Worm (Caenorhabditis elegans) whole organism, young adult: ENCODE data around the gene arrd-11.
A peak's percentile ranks its signal among the peaks of the same experiment; 100 is the strongest.

Experiments used
- B0336.3 ChIP-seq: fragments of 200-800 bp; sonication (Bioruptor generic); IDR thresholded peaks from 2 replicates; pipeline ENCODE4 v1.3.6; 2022; ENCODE audit warnings: missing genetic modification characterization, missing compliant biosample characterization
- C17E4.6 ChIP-seq: fragments of 200-800 bp; sonication (Bioruptor generic); IDR thresholded peaks from 2 replicates; pipeline ENCODE4 v1.3.6; 2022; ENCODE audit warnings: missing genetic modification reagents, missing genetic modification characterization, missing compliant biosample characterization
- D2030.7 ChIP-seq: fragments of 200-800 bp; sonication (Bioruptor generic); IDR thresholded peaks from 2 replicates; pipeline ENCODE4 v1.3.6; 2022; ENCODE audit warnings: missing genetic modification reagents, missing genetic modification characterization, missing compliant biosample characterization
- F10E7.11 ChIP-seq: sonication (generic microtip); optimal IDR thresholded peaks from 2 replicates; lab custom pipeline; 2017; ENCODE audit warnings: mild to moderate bottlenecking, missing genetic modification characterization, moderate library complexity, missing compliant biosample characterization
- F23B12.7 ChIP-seq: sonication (generic microtip); optimal IDR thresholded peaks from 2 replicates; lab custom pipeline; 2017; ENCODE audit warnings: missing genetic modification characterization, mild to moderate bottlenecking, missing compliant biosample characterization, antibody characterized with exemption, moderate library complexity; ENCODE audit not compliant: insufficient read depth
- F33H1.4 ChIP-seq: fragments of 200-800 bp; sonication (Bioruptor generic); IDR thresholded peaks from 2 replicates; pipeline ENCODE4 v1.3.6; 2022; ENCODE audit warnings: missing genetic modification reagents, missing genetic modification characterization, missing compliant biosample characterization
- F55B11.4 ChIP-seq: sonication (generic microtip); optimal IDR thresholded peaks from 2 replicates; lab custom pipeline; 2016; ENCODE audit warnings: missing compliant biosample characterization, missing genetic modification characterization, borderline replicate concordance; ENCODE audit not compliant: insufficient read depth
- F57C9.4 ChIP-seq: sonication (generic microtip); optimal IDR thresholded peaks from 2 replicates; lab custom pipeline; 2017; ENCODE audit warnings: mild to moderate bottlenecking, missing genetic modification characterization, missing compliant biosample characterization
- Y53F4B.3 ChIP-seq: fragments of 200-800 bp; sonication (Bioruptor generic); IDR thresholded peaks from 2 replicates; pipeline ENCODE4 v1.3.6; 2022; ENCODE audit warnings: missing genetic modification reagents, missing genetic modification characterization, missing compliant biosample characterization
- Y56A3A.18 ChIP-seq: fragments of 200-800 bp; sonication (Bioruptor generic); IDR thresholded peaks from 2 replicates; pipeline ENCODE4 v1.3.6; 2022; ENCODE audit warnings: missing genetic modification reagents, missing genetic modification characterization, missing compliant biosample characterization
- Y79H2A.3 ChIP-seq: fragments of 200-800 bp; sonication (Bioruptor generic); conservative IDR thresholded peaks from 2 replicates; pipeline ENCODE4 v1.3.6; 2022; ENCODE audit warnings: missing genetic modification reagents, missing genetic modification characterization, missing compliant biosample characterization
- aptf-2 ChIP-seq: fragments of 200-800 bp; sonication (Bioruptor generic); conservative IDR thresholded peaks from 2 replicates; pipeline ENCODE4 v1.3.6; 2022; ENCODE audit warnings: missing genetic modification reagents, missing genetic modification characterization, missing compliant biosample characterization
- aptf-3 ChIP-seq: fragments of 200-800 bp; sonication (Bioruptor generic); IDR thresholded peaks from 2 replicates; pipeline ENCODE4 v1.3.6; 2022; ENCODE audit warnings: missing genetic modification characterization, missing compliant biosample characterization
- athp-1 ChIP-seq: sonication (generic microtip); optimal IDR thresholded peaks from 2 replicates; lab custom pipeline; 2017; ENCODE audit warnings: mild to moderate bottlenecking, missing genetic modification characterization, missing compliant biosample characterization
- attf-6 ChIP-seq: fragments of 200-800 bp; sonication (Bioruptor generic); IDR thresholded peaks from 2 replicates; pipeline ENCODE4 v1.3.6; 2022; ENCODE audit warnings: missing genetic modification reagents, missing genetic modification characterization, missing compliant biosample characterization
- bed-2 ChIP-seq: fragments of 200-800 bp; sonication (Bioruptor generic); IDR thresholded peaks from 2 replicates; pipeline ENCODE4 v1.3.6; 2022; ENCODE audit warnings: missing genetic modification reagents, missing genetic modification characterization, missing compliant biosample characterization
- ccch-3 ChIP-seq: fragments of 200-800 bp; sonication (Bioruptor generic); optimal IDR thresholded peaks from 2 replicates; lab custom pipeline; 2018; ENCODE audit warnings: mild to moderate bottlenecking, missing genetic modification characterization, missing compliant biosample characterization
- cebp-1 ChIP-seq, 2 experiments: fragments of 200-800 bp in 1 of 2; sonication (Bioruptor generic) in 1 of 2; sonication (generic microtip) in 1 of 2; IDR thresholded peaks in 1 of 2; optimal IDR thresholded peaks in 1 of 2; 2 replicates each; pipeline versions ENCODE4 v1.3.6 to Lab custom; 2017 to 2022; ENCODE audit warnings: missing compliant biosample characterization in 2 of 2, missing genetic modification characterization in 2 of 2, mild to moderate bottlenecking in 1 of 2, missing genetic modification reagents in 1 of 2, moderate library complexity in 1 of 2
- ceh-27 ChIP-seq: fragments of 200-800 bp; sonication (Bioruptor generic); optimal IDR thresholded peaks from 2 replicates; lab custom pipeline; 2018; ENCODE audit warnings: mild to moderate bottlenecking, missing genetic modification characterization, moderate library complexity, missing compliant biosample characterization
- ceh-58 ChIP-seq: fragments of 200-800 bp; sonication (Bioruptor generic); IDR thresholded peaks from 2 replicates; pipeline ENCODE4 v1.3.6; 2022; ENCODE audit warnings: missing genetic modification characterization, missing compliant biosample characterization
- dox-1 ChIP-seq: fragments of 200-800 bp; sonication (Bioruptor generic); IDR thresholded peaks from 2 replicates; pipeline ENCODE4 v1.3.6; 2022; ENCODE audit warnings: missing genetic modification reagents, missing genetic modification characterization, missing compliant biosample characterization
- dpff-1 ChIP-seq: sonication (generic microtip); optimal IDR thresholded peaks from 2 replicates; lab custom pipeline; 2017; ENCODE audit warnings: mild to moderate bottlenecking, missing genetic modification characterization, missing compliant biosample characterization
- efl-1 ChIP-seq: fragments of 150-350 bp; optimal IDR thresholded peaks from 2 replicates; lab custom pipeline; 2014; ENCODE audit warnings: missing biosample characterization, missing genetic modification reagents, missing genetic modification characterization
- egl-44 ChIP-seq: fragments of 200-800 bp; sonication (Bioruptor generic); IDR thresholded peaks from 2 replicates; pipeline ENCODE4 v1.3.6; 2022; ENCODE audit warnings: missing genetic modification reagents, missing genetic modification characterization, missing compliant biosample characterization
- fkh-3 ChIP-seq: sonication (generic microtip); optimal IDR thresholded peaks from 2 replicates; lab custom pipeline; 2016; ENCODE audit warnings: mild to moderate bottlenecking, missing genetic modification characterization, missing compliant biosample characterization
- gei-17 ChIP-seq: fragments of 200-800 bp; sonication (Bioruptor generic); optimal IDR thresholded peaks from 2 replicates; lab custom pipeline; 2018; ENCODE audit warnings: mild to moderate bottlenecking, missing genetic modification characterization, missing compliant biosample characterization
- hmg-1.2 ChIP-seq: fragments of 200-800 bp; sonication (Bioruptor generic); IDR thresholded peaks from 2 replicates; pipeline ENCODE4 v1.3.6; 2022; ENCODE audit warnings: missing genetic modification reagents, missing genetic modification characterization, missing compliant biosample characterization
- hsf-1 ChIP-seq: fragments of 200-800 bp; sonication (Bioruptor generic); IDR thresholded peaks from 2 replicates; pipeline ENCODE4 v1.3.6; 2022; ENCODE audit warnings: missing genetic modification reagents, missing genetic modification characterization, missing compliant biosample characterization
- lag-1 ChIP-seq: fragments of 200-800 bp; sonication (Bioruptor generic); IDR thresholded peaks from 2 replicates; pipeline ENCODE4 v1.3.6; 2022; ENCODE audit warnings: missing genetic modification reagents, missing genetic modification characterization, missing compliant biosample characterization
- let-526 ChIP-seq: fragments of 200-800 bp; sonication (Bioruptor generic); IDR thresholded peaks from 2 replicates; pipeline ENCODE4 v1.3.6; 2022; ENCODE audit warnings: missing genetic modification reagents, missing genetic modification characterization, missing compliant biosample characterization
- lin-54 ChIP-seq: fragments of 200-800 bp; sonication (Bioruptor generic); optimal IDR thresholded peaks from 2 replicates; lab custom pipeline; 2018; ENCODE audit warnings: mild to moderate bottlenecking, missing genetic modification characterization, missing compliant biosample characterization
- lsl-1 ChIP-seq: fragments of 200-800 bp; sonication (Bioruptor generic); optimal IDR thresholded peaks from 2 replicates; lab custom pipeline; 2018; ENCODE audit warnings: mild to moderate bottlenecking, missing genetic modification characterization, moderate library complexity, missing compliant biosample characterization
- madf-6 ChIP-seq: fragments of 200-800 bp; sonication (Bioruptor generic); IDR thresholded peaks from 2 replicates; pipeline ENCODE4 v1.3.6; 2022; ENCODE audit warnings: missing genetic modification reagents, missing genetic modification characterization, missing compliant biosample characterization
- mcd-1 ChIP-seq: fragments of 200-800 bp; sonication (Bioruptor generic); IDR thresholded peaks from 2 replicates; pipeline ENCODE4 v1.3.6; 2022; ENCODE audit warnings: missing genetic modification reagents, missing genetic modification characterization, missing compliant biosample characterization
- mxl-1 ChIP-seq: sonication (generic microtip); optimal IDR thresholded peaks from 2 replicates; lab custom pipeline; 2016; ENCODE audit warnings: missing genetic modification characterization, missing compliant biosample characterization
- nhr-90 ChIP-seq: sonication (generic microtip); optimal IDR thresholded peaks from 2 replicates; lab custom pipeline; 2016; ENCODE audit warnings: missing genotype, mild to moderate bottlenecking, missing genetic modification characterization, missing compliant biosample characterization
- pha-4 ChIP-seq: fragments of 150-350 bp; sonication (generic microtip); optimal IDR thresholded peaks from 2 replicates; lab custom pipeline; 2014; ENCODE audit warnings: missing biosample characterization, missing genetic modification reagents, missing genetic modification characterization
- rcor-1 ChIP-seq: fragments of 200-800 bp; sonication (Bioruptor generic); IDR thresholded peaks from 2 replicates; pipeline ENCODE4 v1.3.6; 2022; ENCODE audit warnings: missing genetic modification reagents, missing genetic modification characterization, missing compliant biosample characterization
- sdz-38 ChIP-seq: sonication (generic microtip); optimal IDR thresholded peaks from 2 replicates; lab custom pipeline; 2016; ENCODE audit warnings: missing genotype, missing genetic modification characterization, missing compliant biosample characterization
- snpc-3.4 ChIP-seq: sonication (generic microtip); optimal IDR thresholded peaks from 2 replicates; lab custom pipeline; 2017; ENCODE audit warnings: missing genetic modification characterization, mild to moderate bottlenecking, missing compliant biosample characterization, antibody characterized with exemption, moderate library complexity, missing genotype, missing genetic modification reagents
- sptf-2 ChIP-seq: fragments of 200-800 bp; sonication (Bioruptor generic); optimal IDR thresholded peaks from 2 replicates; lab custom pipeline; 2018; ENCODE audit warnings: mild to moderate bottlenecking, missing genetic modification characterization, missing compliant biosample characterization
- tbx-9 ChIP-seq: sonication (generic microtip); optimal IDR thresholded peaks from 2 replicates; lab custom pipeline; 2016; ENCODE audit warnings: borderline replicate concordance, missing genetic modification characterization, inconsistent platforms, missing compliant biosample characterization
- ztf-18 ChIP-seq: sonication (generic microtip); optimal IDR thresholded peaks from 2 replicates; lab custom pipeline; 2016; ENCODE audit warnings: missing genotype, mild to moderate bottlenecking, missing genetic modification characterization, missing compliant biosample characterization
- ztf-25 ChIP-seq: fragments of 200-800 bp; sonication (Bioruptor generic); IDR thresholded peaks from 2 replicates; pipeline ENCODE4 v1.3.6; 2022; ENCODE audit warnings: missing genetic modification reagents, missing genetic modification characterization, missing compliant biosample characterization
- ztf-26 ChIP-seq: sonication (generic microtip); optimal IDR thresholded peaks from 2 replicates; lab custom pipeline; 2017; ENCODE audit warnings: missing genetic modification characterization, missing compliant biosample characterization
- ztf-28 ChIP-seq: fragments of 200-800 bp; sonication (Bioruptor generic); IDR thresholded peaks from 2 replicates; pipeline ENCODE4 v1.3.6; 2022; ENCODE audit warnings: missing genetic modification reagents, missing genetic modification characterization, missing compliant biosample characterization
- ztf-6 ChIP-seq: fragments of 200-800 bp; sonication (Bioruptor generic); IDR thresholded peaks from 2 replicates; pipeline ENCODE4 v1.3.6; 2022; ENCODE audit warnings: missing genetic modification reagents, missing genetic modification characterization, missing compliant biosample characterization

Gene arrd-11

DNA sequence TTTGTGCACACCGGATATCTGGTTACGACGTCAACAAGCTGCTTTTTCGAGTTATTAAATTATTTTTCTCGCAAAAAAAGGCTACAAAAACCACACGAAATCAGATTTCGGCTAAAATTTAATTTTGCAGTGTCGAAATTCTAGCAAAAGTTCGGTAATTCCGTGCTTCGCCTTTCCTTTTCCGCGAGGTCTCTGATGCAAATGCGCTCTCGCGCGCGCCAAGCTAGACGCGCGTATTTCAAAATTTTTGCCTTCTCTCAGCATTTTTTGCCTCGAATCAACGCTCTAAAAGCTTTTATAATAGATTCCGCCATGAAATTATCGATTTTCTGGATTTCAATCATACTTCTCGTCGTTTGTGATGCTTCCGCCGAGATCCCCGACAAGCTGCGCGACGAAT, 40.5 kb upstream of the arrd-11 start, which contains the start of gene Y54G9A.5 (continued):
- no peak for TF ChIP-seq F57C9.4
- TF ChIP-seq dpff-1 (tag; lab: Kevin White, UChicago), result no peak
- no peak for TF ChIP-seq gei-17 (GFP tag; lab: Kevin White, UChicago)
- no peak for TF ChIP-seq egl-44
- no peak for TF ChIP-seq ztf-6 (GFP tag; lab: Robert Waterston, UW)
- peak; percentile 43; the same call in 1 of the 2 replicates for TF ChIP-seq ztf-28 (GFP tag; lab: Robert Waterston, UW)
- TF ChIP-seq lag-1 (GFP tag; lab: Robert Waterston, UW), result no peak
- TF ChIP-seq lin-54 (GFP tag; lab: Kevin White, UChicago), result peak; percentile 77
- TF ChIP-seq ztf-25 (GFP tag; lab: Robert Waterston, UW), result 0 out of 2 replicates have a peak, but pooled peaks have one; percentile 46
- TF ChIP-seq sptf-2 (GFP tag; lab: Kevin White, UChicago), result no peak
- no peak for TF ChIP-seq fkh-3
- no peak for TF ChIP-seq ztf-18
- no peak for TF ChIP-seq sdz-38 (tag; lab: Kevin White, UChicago)
- TF ChIP-seq tbx-9, result no peak
- no peak for TF ChIP-seq ceh-58
- TF ChIP-seq F23B12.7, result peak; percentile 43
- no peak for TF ChIP-seq ztf-26 (tag; lab: Kevin White, UChicago)
- TF ChIP-seq bed-2 (GFP tag; lab: Robert Waterston, UW), result peak; percentile 34; the same call in 1 of the 2 replicates
- TF ChIP-seq pha-4 (tag; lab: Kevin White, UChicago), result no peak
- TF ChIP-seq nhr-90 (tag; lab: Kevin White, UChicago), result no peak
- no peak for TF ChIP-seq Y53F4B.3 (GFP tag; lab: Robert Waterston, UW)
- no peak for TF ChIP-seq snpc-3.4 (tag; lab: Kevin White, UChicago)
- TF ChIP-seq mcd-1 (GFP tag; lab: Robert Waterston, UW), result peak; percentile 76
- TF ChIP-seq Y56A3A.18 (GFP tag; lab: Robert Waterston, UW), result no peak
- TF ChIP-seq aptf-2 (GFP tag; lab: Robert Waterston, UW), result peak; percentile 71; the same call in 1 of the 2 replicates
- TF ChIP-seq F10E7.11 (tag; lab: Kevin White, UChicago), result no peak
- TF ChIP-seq efl-1 (GFP tag; lab: Kevin White, UChicago), result peak; percentile 85
- no peak for TF ChIP-seq ccch-3 (GFP tag; lab: Kevin White, UChicago)
- peak; percentile 85 for TF ChIP-seq D2030.7 (GFP tag; lab: Robert Waterston, UW)

DNA sequence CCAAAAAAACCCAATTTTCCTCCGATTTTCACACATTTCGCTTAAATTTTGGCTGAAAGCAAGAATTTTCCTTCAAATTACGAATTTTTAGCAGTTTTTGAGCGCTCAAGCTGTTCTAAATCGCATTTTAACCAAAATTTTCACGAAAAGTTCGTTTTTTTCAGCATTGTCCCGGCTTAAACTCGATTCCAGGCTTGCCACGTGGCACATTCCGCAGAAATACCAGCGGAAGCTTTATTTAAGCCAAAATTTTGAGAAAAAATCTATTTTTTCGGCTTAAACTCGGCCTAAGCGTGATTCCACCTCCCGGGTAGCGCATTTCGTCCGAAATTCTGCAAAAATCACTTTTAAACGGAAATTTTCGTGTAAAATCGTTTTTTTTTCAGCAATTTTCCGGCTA, 39.5 kb upstream of the arrd-11 start:
- 0 out of 2 replicates have a peak, but pooled peaks have one; percentile 8 for TF ChIP-seq dox-1 (GFP tag; lab: Robert Waterston, UW)
- TF ChIP-seq ceh-27, result no peak
- TF ChIP-seq lsl-1 (GFP tag; lab: Kevin White, UChicago), result peak; percentile 42
- peak; percentile 22 for TF ChIP-seq F23B12.7
- 0 out of 2 replicates have a peak, but pooled peaks have one; percentile 9 for TF ChIP-seq F33H1.4 (GFP tag; lab: Robert Waterston, UW)
- TF ChIP-seq C17E4.6 (GFP tag; lab: Robert Waterston, UW), result no peak
- peak; percentile 38; the same call in 1 of the 2 replicates for TF ChIP-seq madf-6 (GFP tag; lab: Robert Waterston, UW)
- 0 out of 2 replicates have a peak, but pooled peaks have one; percentile 18 for TF ChIP-seq hsf-1 (GFP tag; lab: Robert Waterston, UW)
- 0 out of 2 replicates have a peak, but pooled peaks have one; percentile 17 for TF ChIP-seq mcd-1 (GFP tag; lab: Robert Waterston, UW)
- TF ChIP-seq efl-1 (GFP tag; lab: Kevin White, UChicago), result peak; percentile 4
- 0 out of 2 replicates have a peak, but pooled peaks have one; percentile 15 for TF ChIP-seq attf-6
- no peak for TF ChIP-seq mxl-1
- TF ChIP-seq cebp-1 (GFP tag; IDR thresholded peaks at IDR 0.05; lab: Robert Waterston, UW), result no peak
- TF ChIP-seq cebp-1 (tag; optimal IDR thresholded peaks at IDR 0.05; lab: Kevin White, UChicago), result peak; percentile 24
- TF ChIP-seq Y79H2A.3 (GFP tag; lab: Robert Waterston, UW), result no peak
- TF ChIP-seq athp-1 (tag; lab: Kevin White, UChicago), result peak; percentile 25
- peak; percentile 14; the same call in 1 of the 2 replicates for TF ChIP-seq hmg-1.2 (GFP tag; lab: Robert Waterston, UW)
- TF ChIP-seq B0336.3 (GFP tag; lab: Robert Waterston, UW), result peak; percentile 53; the same call in 1 of the 2 replicates
- no peak for TF ChIP-seq let-526
- no peak for TF ChIP-seq aptf-3 (GFP tag; lab: Robert Waterston, UW)
- no peak for TF ChIP-seq F55B11.4 (tag; lab: Kevin White, UChicago)
- no peak for TF ChIP-seq rcor-1 (GFP tag; lab: Robert Waterston, UW)
- TF ChIP-seq ztf-28 (GFP tag; lab: Robert Waterston, UW), result 0 out of 2 replicates have a peak, but pooled peaks have one; percentile 60
